Fruit fly (Drosophila melanogaster): Measurements from ENCODE around the gene LManIII.

- TF ChIP-seq Blimp-1 (GFP tag; optimal IDR thresholded peaks at IDR 0.05) (no peak), pdm3 (GFP tag; optimal IDR thresholded peaks at IDR 0.05) (no peak), fd85E (GFP tag; optimal IDR thresholded peaks at IDR 0.05) (no peak), dsx (GFP tag; optimal IDR thresholded peaks at IDR 0.05; ENCODE audit: poor library complexity, severe bottlenecking) (no peak), CG8119 (GFP tag; IDR thresholded peaks at IDR 0.05) (no peak), Lpt (GFP tag; optimal IDR thresholded peaks at IDR 0.05) (no peak), CG6854 (GFP tag; optimal IDR thresholded peaks at IDR 0.05) (no peak), Eip75B (GFP tag; optimal IDR thresholded peaks at IDR 0.05) (no peak), CG11902 (GFP tag; optimal IDR thresholded peaks at IDR 0.05) (no peak), Eip78C (GFP tag) (no peak), CG10631 (GFP tag; optimal IDR thresholded peaks at IDR 0.05) (no peak)
Observed at dm6 chr2L:8781152-8781551, 12.6 kb upstream of the LManIII start, which contains the start of gene LManVI.

Data from whole organism, prepupa.